Worm (Caenorhabditis elegans) whole organism, L4/young adult: ENCODE data around the gene str-85.

ENCODE experiments used
- dao-5 ChIP-seq: sonication (generic microtip); optimal IDR thresholded peaks from 2 replicates; lab custom pipeline; 2016; ENCODE audit warnings: missing genotype, missing genetic modification characterization, moderate library complexity, missing compliant biosample characterization
- him-1 ChIP-seq: sonication (generic microtip); optimal IDR thresholded peaks from 2 replicates; lab custom pipeline; 2016; ENCODE audit warnings: missing genotype, missing genetic modification reagents, missing genetic modification characterization, missing compliant biosample characterization

DNA sequence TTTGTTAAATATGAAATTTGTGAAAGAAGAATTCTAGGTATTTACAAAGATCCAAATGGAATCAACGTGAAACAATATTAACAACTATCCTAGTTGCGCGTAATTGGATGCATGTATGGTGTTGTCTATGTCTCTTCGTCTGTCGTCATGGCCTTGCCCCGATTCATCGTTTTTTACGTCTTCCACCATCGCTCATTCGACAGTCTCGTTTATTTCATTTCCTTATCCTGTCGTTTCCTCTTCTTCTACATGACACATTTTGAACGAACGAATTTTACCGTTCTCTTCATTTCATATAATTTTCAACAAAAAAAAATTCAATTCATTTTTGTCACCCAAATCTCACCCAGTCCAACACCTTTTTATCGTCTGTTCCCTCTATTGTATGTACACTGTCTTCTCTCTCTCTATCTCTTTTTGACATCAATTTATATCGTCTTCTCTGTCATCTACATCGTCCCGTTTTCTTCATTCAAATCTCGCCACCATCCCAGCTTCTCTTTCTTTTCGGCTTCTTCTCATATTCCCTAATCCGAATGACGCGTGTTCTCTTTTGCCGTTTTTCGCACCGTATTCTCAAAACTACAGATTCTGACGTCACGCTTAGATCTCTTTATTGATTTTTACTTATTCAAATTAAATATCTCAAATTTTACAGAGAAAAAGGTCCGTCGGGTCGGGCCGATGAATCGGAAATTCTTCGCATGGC, 29.1 kb downstream of the str-85 start, which contains the start of gene ttc-17:
- TF ChIP-seq him-1 (tag; lab: Kevin White, UChicago): no peak
- no peak for TF ChIP-seq dao-5 (tag; lab: Kevin White, UChicago)
